Fruit fly (Drosophila melanogaster) S2 (cell line): Measurements from ENCODE around the gene sty.

Source experiments
- CG8478 ChIP-seq: fragments of >200 bp; optimal IDR thresholded peaks from 2 replicates; lab custom pipeline; 2018
- CTCF ChIP-seq, 2 experiments: fragments of >200 bp; optimal IDR thresholded peaks; 2 replicates each; lab custom pipeline; 2018

dm6 chr3L:3382489-3382879 lies 42.3 kb downstream of the sty start:
- no peak for TF ChIP-seq CTCF (optimal IDR thresholded peaks at IDR 0.05; lab: Kevin White, UChicago)
- no peak for TF ChIP-seq CG8478 (lab: Kevin White, UChicago)
